Fruit fly (Drosophila melanogaster): ENCODE results near the gene CG5280.

CG5280 gene

dm6 chr3L:9023627-9024026, 33.6 kb upstream of the CG5280 start (continued):
- TF ChIP-seq Atf6 (GFP tag; IDR thresholded peaks at IDR 0.05) = no peak
- peak; percentile 51 for TF ChIP-seq Mes4 (GFP tag; optimal IDR thresholded peaks at IDR 0.05)
- peak; percentile 46 for TF ChIP-seq CG8089 (GFP tag; optimal IDR thresholded peaks at IDR 0.05)
- TF ChIP-seq bsh (GFP tag; optimal IDR thresholded peaks at IDR 0.05) = peak in 1 of 2 experiments; percentile 77
- peak; percentile 32 for TF ChIP-seq CG17568 (GFP tag; optimal IDR thresholded peaks at IDR 0.05)
- peak; percentile 22 for TF ChIP-seq maf-S (GFP tag; optimal IDR thresholded peaks at IDR 0.05)
- no peak for TF ChIP-seq aop (GFP tag; IDR thresholded peaks at IDR 0.05)
- TF ChIP-seq CG7786 (GFP tag; optimal IDR thresholded peaks at IDR 0.05) = peak; percentile 35
- TF ChIP-seq jing (GFP tag; optimal IDR thresholded peaks at IDR 0.05) = peak; percentile 30
- peak; percentile 97 for TF ChIP-seq sens (GFP tag)
- TF ChIP-seq CG10209 (GFP tag; optimal IDR thresholded peaks at IDR 0.05) = peak; percentile 75
- TF ChIP-seq caup (GFP tag; optimal IDR thresholded peaks at IDR 0.05; ENCODE audit: severe bottlenecking) = peak; percentile 39
- TF ChIP-seq CG10543 (GFP tag; optimal IDR thresholded peaks at IDR 0.05) = peak; percentile 6
- TF ChIP-seq CG12071 (GFP tag; optimal IDR thresholded peaks at IDR 0.05) = no peak
- peak; percentile 60 for TF ChIP-seq CG2120 (GFP tag; optimal IDR thresholded peaks at IDR 0.05)
- TF ChIP-seq hbn (GFP tag; IDR thresholded peaks at IDR 0.05; ENCODE audit: partially characterized antibody) = no peak
- no peak for TF ChIP-seq CG14860 (GFP tag; IDR thresholded peaks at IDR 0.05; ENCODE audit: partially characterized antibody)
- TF ChIP-seq crc (GFP tag; optimal IDR thresholded peaks at IDR 0.05) = peak; percentile 15
- TF ChIP-seq CG31441 (GFP tag; IDR thresholded peaks at IDR 0.05) = peak; percentile 85
- peak; percentile 24 for TF ChIP-seq shn (GFP tag; optimal IDR thresholded peaks at IDR 0.05)
- TF ChIP-seq Ptx1 (GFP tag; IDR thresholded peaks at IDR 0.05) = peak; percentile 42; the same call in 1 of the 2 replicates
- peak; percentile 31 for TF ChIP-seq Neu2 (GFP tag; optimal IDR thresholded peaks at IDR 0.05; ENCODE audit: borderline replicate concordance)
- peak; percentile 71 for TF ChIP-seq Elba2 (GFP tag; optimal IDR thresholded peaks at IDR 0.05)
- no peak for TF ChIP-seq ham (GFP tag; IDR thresholded peaks at IDR 0.05)
- no peak for TF ChIP-seq vnd (GFP tag; IDR thresholded peaks at IDR 0.05; ENCODE audit: partially characterized antibody)
- TF ChIP-seq CG14667 (GFP tag; IDR thresholded peaks at IDR 0.05) = no peak
- no peak for TF ChIP-seq CG11560 (tag; IDR thresholded peaks at IDR 0.05)
- peak; percentile 70 for TF ChIP-seq D19A (tag; optimal IDR thresholded peaks at IDR 0.05)
- TF ChIP-seq Doc2 (GFP tag; IDR thresholded peaks at IDR 0.05) = no peak
- TF ChIP-seq so (GFP tag; IDR thresholded peaks at IDR 0.05) = 0 out of 3 replicates have a peak, but pooled peaks have one; percentile 21
- TF ChIP-seq CG6854 (GFP tag; optimal IDR thresholded peaks at IDR 0.05) = no peak
- no peak for TF ChIP-seq CG5953 (GFP tag; IDR thresholded peaks at IDR 0.05)
- TF ChIP-seq Hr39 (optimal IDR thresholded peaks at IDR 0.05) = no peak
- TF ChIP-seq CG12236 (GFP tag; optimal IDR thresholded peaks at IDR 0.05) = peak; percentile 68
- no peak for TF ChIP-seq vfl (GFP tag; optimal IDR thresholded peaks at IDR 0.05)
- no peak for TF ChIP-seq cad (GFP tag; optimal IDR thresholded peaks at IDR 0.05)
- peak; percentile 17 for TF ChIP-seq psq (GFP tag; optimal IDR thresholded peaks at IDR 0.05)
- peak; percentile 43 for TF ChIP-seq Six4 (GFP tag; optimal IDR thresholded peaks at IDR 0.05)
- TF ChIP-seq CG8478 (optimal IDR thresholded peaks at IDR 0.05) = no peak
- no peak for TF ChIP-seq CG9932 (GFP tag; IDR thresholded peaks at IDR 0.05)
- peak; percentile 45 for TF ChIP-seq Abd-B (GFP tag; optimal IDR thresholded peaks at IDR 0.05)
